Comparison of ENCODE assay signal across 1 worm cellular context in the genomic region with DNA sequence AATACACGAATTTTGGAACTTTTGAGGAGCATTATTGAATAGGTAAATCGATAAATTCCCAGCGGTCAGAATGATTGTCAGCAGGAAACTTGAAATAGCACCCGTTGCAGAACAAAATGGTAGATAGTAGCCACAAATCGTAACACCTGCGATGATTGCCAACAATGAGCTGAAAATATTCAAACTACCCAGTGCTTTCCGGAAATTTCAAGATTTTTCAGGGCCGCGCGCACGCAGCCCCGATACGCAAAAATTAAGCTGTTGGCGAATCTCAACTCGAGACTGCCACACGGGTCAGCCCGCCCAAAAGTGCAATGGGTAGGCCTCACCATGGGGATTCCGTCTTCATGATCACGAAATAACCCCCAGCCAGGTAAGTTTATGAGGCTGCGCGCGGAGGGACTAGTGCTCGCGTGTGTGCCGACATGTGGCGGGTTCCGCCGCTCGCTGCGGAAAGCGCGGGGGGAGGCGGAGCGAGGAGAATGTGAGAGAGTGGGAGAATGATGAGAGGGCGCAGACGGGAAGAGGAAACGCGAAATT.
A peak's percentile ranks its signal among the peaks of the same experiment; 100 is the strongest.
TF ChIP-seq lines count a peak whose summit lies in the region.

No protein-coding gene starts in this region.

TF ChIP-seq in whole organism, L4 larva, 104 proteins besides CTCF, POLR2A, EP300 and RAD21 (continued from another document):
- TF ChIP-seq daf-19 (GFP tag; conservative IDR thresholded peaks at IDR 0.05; lab: Robert Waterston, UW) = peak; percentile 96
- TF ChIP-seq zfp-3 (GFP tag; conservative IDR thresholded peaks at IDR 0.05; lab: Robert Waterston, UW) = peak; percentile 91
- peak; percentile 24 for TF ChIP-seq pqm-1 (tag; optimal IDR thresholded peaks at IDR 0.05; lab: Kevin White, UChicago)
- peak; percentile 100 for TF ChIP-seq set-16 (GFP tag; IDR thresholded peaks at IDR 0.05; lab: Robert Waterston, UW)
- peak; percentile 23 for TF ChIP-seq ceh-32 (tag; optimal IDR thresholded peaks at IDR 0.05; lab: Kevin White, UChicago; ENCODE audit: poor library complexity)
- TF ChIP-seq ZK337.2 (GFP tag; IDR thresholded peaks at IDR 0.05; lab: Robert Waterston, UW) = peak; percentile 42
- TF ChIP-seq mes-2 (tag; optimal IDR thresholded peaks at IDR 0.05; lab: Kevin White, UChicago; ENCODE audit: poor library complexity, severe bottlenecking) = peak; percentile 93
- peak; percentile 99 for TF ChIP-seq T26A8.4 (GFP tag; IDR thresholded peaks at IDR 0.05; lab: Robert Waterston, UW)
- no peak for TF ChIP-seq fkh-10 (GFP tag; optimal IDR thresholded peaks at IDR 0.05; lab: Kevin White, UChicago)
- peak; percentile 72 for TF ChIP-seq dpl-1 (GFP tag; optimal IDR thresholded peaks at IDR 0.05; lab: Kevin White, UChicago)
- TF ChIP-seq tag-97 (GFP tag; IDR thresholded peaks at IDR 0.05; lab: Robert Waterston, UW) = no peak
- peak; percentile 87 for TF ChIP-seq nhr-6 (tag; optimal IDR thresholded peaks at IDR 0.05; lab: Kevin White, UChicago)
- TF ChIP-seq hmg-1.1 (GFP tag; IDR thresholded peaks at IDR 0.05; lab: Robert Waterston, UW) = peak; percentile 93
- TF ChIP-seq mep-1 (tag; optimal IDR thresholded peaks at IDR 0.05; lab: Kevin White, UChicago) = peak; percentile 97
- TF ChIP-seq lsy-2 (tag; optimal IDR thresholded peaks at IDR 0.05; lab: Kevin White, UChicago) = peak; percentile 76 to 86
- TF ChIP-seq F26F4.8 (GFP tag; conservative IDR thresholded peaks at IDR 0.05; lab: Robert Waterston, UW) = no peak
- TF ChIP-seq nhr-11 (tag; optimal IDR thresholded peaks at IDR 0.05; lab: Kevin White, UChicago) = peak; percentile 60
- TF ChIP-seq zip-2 (tag; optimal IDR thresholded peaks at IDR 0.05; lab: Kevin White, UChicago) = peak; percentile 76
- TF ChIP-seq zag-1 (tag; optimal IDR thresholded peaks at IDR 0.05; lab: Kevin White, UChicago) = no peak
- peak; percentile 89 for TF ChIP-seq dmd-9 (GFP tag; IDR thresholded peaks at IDR 0.05; lab: Robert Waterston, UW)
- TF ChIP-seq daf-16 (GFP tag; optimal IDR thresholded peaks at IDR 0.05; lab: Kevin White, UChicago) = peak; percentile 88 to 91
- peak; percentile 86 for TF ChIP-seq daf-16 (tag; optimal IDR thresholded peaks at IDR 0.05; lab: Kevin White, UChicago)
- TF ChIP-seq ztf-11 (tag; optimal IDR thresholded peaks at IDR 0.05; lab: Kevin White, UChicago) = no peak
- TF ChIP-seq unc-130 (GFP tag; optimal IDR thresholded peaks at IDR 0.05; lab: Kevin White, UChicago) = peak; percentile 90
- peak; percentile 71 for TF ChIP-seq dmd-8 (GFP tag; IDR thresholded peaks at IDR 0.05; lab: Robert Waterston, UW)
- TF ChIP-seq daf-12 (tag; optimal IDR thresholded peaks at IDR 0.05; lab: Kevin White, UChicago) = no peak
- TF ChIP-seq F10B5.3 (tag; optimal IDR thresholded peaks at IDR 0.05; lab: Kevin White, UChicago) = peak; percentile 88
- TF ChIP-seq hlh-30 (tag; optimal IDR thresholded peaks at IDR 0.05; lab: Kevin White, UChicago; ENCODE audit: insufficient read depth) = peak; percentile 93
- peak; percentile 94 for TF ChIP-seq F49E8.2 (tag; optimal IDR thresholded peaks at IDR 0.05; lab: Kevin White, UChicago; ENCODE audit: borderline replicate concordance)
- TF ChIP-seq sdz-12 (GFP tag; optimal IDR thresholded peaks at IDR 0.05; lab: Kevin White, UChicago) = peak; percentile 88
- TF ChIP-seq spr-1 (tag; optimal IDR thresholded peaks at IDR 0.05; lab: Kevin White, UChicago) = peak; percentile 94
- TF ChIP-seq attf-4 (tag; optimal IDR thresholded peaks at IDR 0.05; lab: Kevin White, UChicago) = no peak
- peak; percentile 84 for TF ChIP-seq F44E2.7 (GFP tag; IDR thresholded peaks at IDR 0.05; lab: Robert Waterston, UW)
- TF ChIP-seq hif-1 (tag; optimal IDR thresholded peaks at IDR 0.05; lab: Kevin White, UChicago) = peak; percentile 70 to 81
- no peak for TF ChIP-seq nhr-76 (tag; optimal IDR thresholded peaks at IDR 0.05; lab: Kevin White, UChicago)
- TF ChIP-seq arid-1 (GFP tag; conservative IDR thresholded peaks at IDR 0.05; lab: Robert Waterston, UW) = peak; percentile 86
- TF ChIP-seq Y75B8A.6 (GFP tag; IDR thresholded peaks at IDR 0.05; lab: Robert Waterston, UW) = peak; percentile 80; the same call in 1 of the 2 replicates
- TF ChIP-seq mdt-29 (GFP tag; IDR thresholded peaks at IDR 0.05; lab: Robert Waterston, UW) = peak; percentile 96
- peak; percentile 68; the same call in 1 of the 2 replicates for TF ChIP-seq lin-29 (GFP tag; IDR thresholded peaks at IDR 0.05; lab: Robert Waterston, UW)
- TF ChIP-seq ces-1 (GFP tag; optimal IDR thresholded peaks at IDR 0.05; lab: Kevin White, UChicago) = peak; percentile 4
- peak; percentile 58; the same call in 1 of the 2 replicates for TF ChIP-seq mxl-2 (GFP tag; conservative IDR thresholded peaks at IDR 0.05; lab: Robert Waterston, UW)
- TF ChIP-seq php-3 (GFP tag; IDR thresholded peaks at IDR 0.05; lab: Robert Waterston, UW) = peak; percentile 87
- TF ChIP-seq snpc-1.2 (GFP tag; IDR thresholded peaks at IDR 0.05; lab: Robert Waterston, UW) = peak; percentile 84
- peak; percentile 92 for TF ChIP-seq nhr-48 (tag; optimal IDR thresholded peaks at IDR 0.05; lab: Kevin White, UChicago)
- TF ChIP-seq hlh-11 (tag; optimal IDR thresholded peaks at IDR 0.05; lab: Kevin White, UChicago) = peak; percentile 95
- TF ChIP-seq vab-7 (GFP tag; IDR thresholded peaks at IDR 0.05; lab: Robert Waterston, UW) = peak; percentile 79; the same call in 1 of the 2 replicates
- TF ChIP-seq unc-62 (GFP tag; optimal IDR thresholded peaks at IDR 0.05 in 1 of 2; lab: Kevin White, UChicago) = peak in 1 of 2 experiments; percentile 94
- no peak for TF ChIP-seq unc-62 (tag; optimal IDR thresholded peaks at IDR 0.05; lab: Kevin White, UChicago)
- TF ChIP-seq ceh-44 (GFP tag; IDR thresholded peaks at IDR 0.05; lab: Robert Waterston, UW) = peak; percentile 93
- TF ChIP-seq dve-1 (tag; optimal IDR thresholded peaks at IDR 0.05; lab: Kevin White, UChicago; ENCODE audit: insufficient read depth) = peak; percentile 97
- peak; percentile 62 for TF ChIP-seq aly-2 (tag; optimal IDR thresholded peaks at IDR 0.05; lab: Kevin White, UChicago)
